Worm (Caenorhabditis elegans) whole organism, L2 larva: Measurements from ENCODE around the gene nceh-1.

Experiments
- C34F6.9 ChIP-seq: fragments of 150-350 bp; optimal IDR thresholded peaks from 2 replicates; lab custom pipeline; 2014; ENCODE audit warnings: missing biosample characterization, missing genetic modification characterization
- R02D3.7 ChIP-seq: fragments of 150-350 bp; optimal IDR thresholded peaks from 2 replicates; lab custom pipeline; 2014; ENCODE audit warnings: missing biosample characterization, missing genetic modification characterization
- Y55F3AM.14 ChIP-seq: fragments of 200-800 bp; sonication (Bioruptor generic); optimal IDR thresholded peaks from 2 replicates; lab custom pipeline; 2018; ENCODE audit warnings: mild to moderate bottlenecking, missing genetic modification characterization, missing compliant biosample characterization
- alr-1 ChIP-seq: fragments of 150-350 bp; optimal IDR thresholded peaks from 2 replicates; lab custom pipeline; 2014; ENCODE audit warnings: missing biosample characterization, missing genetic modification characterization
- blmp-1 ChIP-seq: sonication (generic microtip); optimal IDR thresholded peaks from 2 replicates; lab custom pipeline; 2017; ENCODE audit warnings: missing genetic modification characterization, mild to moderate bottlenecking, missing compliant biosample characterization, antibody characterized with exemption, moderate library complexity; ENCODE audit not compliant: insufficient read depth
- crh-2 ChIP-seq: sonication (generic microtip); optimal IDR thresholded peaks from 2 replicates; lab custom pipeline; 2017; ENCODE audit warnings: missing biosample characterization, missing genetic modification characterization
- dmd-4 ChIP-seq: sonication (generic microtip); optimal IDR thresholded peaks from 2 replicates; lab custom pipeline; 2017; ENCODE audit warnings: missing biosample characterization, missing genetic modification characterization
- egl-27 ChIP-seq: sonication (generic microtip); optimal IDR thresholded peaks from 3 replicates; lab custom pipeline; 2017; ENCODE audit warnings: missing biosample characterization, missing genetic modification reagents, missing genetic modification characterization
- elt-1 ChIP-seq: fragments of 150-350 bp; optimal IDR thresholded peaks from 2 replicates; lab custom pipeline; 2014; ENCODE audit warnings: missing biosample characterization, missing genetic modification characterization
- elt-3 ChIP-seq: sonication (generic microtip); optimal IDR thresholded peaks from 2 replicates; lab custom pipeline; 2017; ENCODE audit warnings: missing biosample characterization, missing genetic modification characterization
- gmeb-1 ChIP-seq: fragments of 150-350 bp; optimal IDR thresholded peaks from 2 replicates; lab custom pipeline; 2014; ENCODE audit warnings: missing biosample characterization, missing genetic modification characterization
- lin-11 ChIP-seq: fragments of 150-350 bp; sonication (generic microtip); optimal IDR thresholded peaks from 2 replicates; lab custom pipeline; 2014; ENCODE audit warnings: missing biosample characterization, missing genetic modification characterization, inconsistent platforms, mixed read lengths
- lin-13 ChIP-seq: fragments of 150-350 bp; optimal IDR thresholded peaks from 2 replicates; lab custom pipeline; 2014; ENCODE audit warnings: missing biosample characterization, missing genetic modification reagents, missing genetic modification characterization
- lin-39 ChIP-seq: fragments of 150-350 bp; optimal IDR thresholded peaks from 2 replicates; lab custom pipeline; 2014; ENCODE audit warnings: missing biosample characterization, missing genetic modification reagents, missing genetic modification characterization
- lsy-2 ChIP-seq, 2 experiments: fragments of 150-350 bp in 1 of 2; sonication (generic microtip) in 1 of 2; optimal IDR thresholded peaks; 2 replicates each; lab custom pipeline; 2014 to 2017; ENCODE audit warnings: missing biosample characterization in 2 of 2, missing genetic modification characterization in 2 of 2
- mab-5 ChIP-seq: fragments of 150-350 bp; optimal IDR thresholded peaks from 2 replicates; lab custom pipeline; 2014; ENCODE audit warnings: missing biosample characterization, missing genetic modification characterization
- mbf-1 ChIP-seq: sonication (generic microtip); optimal IDR thresholded peaks from 2 replicates; lab custom pipeline; 2017; ENCODE audit warnings: missing biosample characterization, missing genetic modification characterization
- mdl-1 ChIP-seq, 2 experiments: fragments of 150-350 bp in 1 of 2; sonication (generic microtip) in 1 of 2; optimal IDR thresholded peaks; 2 replicates each; lab custom pipeline; 2017; ENCODE audit warnings: missing biosample characterization in 2 of 2, missing genetic modification characterization in 2 of 2
- nhr-11 ChIP-seq: fragments of 150-350 bp; optimal IDR thresholded peaks from 2 replicates; lab custom pipeline; 2014; ENCODE audit warnings: missing biosample characterization, missing genetic modification characterization
- nhr-12 ChIP-seq: fragments of 150-350 bp; optimal IDR thresholded peaks from 2 replicates; lab custom pipeline; 2014; ENCODE audit warnings: missing biosample characterization, missing genetic modification characterization
- nhr-21 ChIP-seq: fragments of 150-350 bp; optimal IDR thresholded peaks from 2 replicates; lab custom pipeline; 2014; ENCODE audit warnings: missing biosample characterization, missing genetic modification characterization
- nhr-237 ChIP-seq: fragments of 150-350 bp; optimal IDR thresholded peaks from 2 replicates; lab custom pipeline; 2014; ENCODE audit warnings: missing biosample characterization, missing genetic modification characterization
- peb-1 ChIP-seq: fragments of 150-350 bp; optimal IDR thresholded peaks from 2 replicates; lab custom pipeline; 2014; ENCODE audit warnings: missing biosample characterization, missing genetic modification characterization
- sma-3 ChIP-seq: sonication (generic microtip); optimal IDR thresholded peaks from 2 replicates; lab custom pipeline; 2016; ENCODE audit warnings: missing genetic modification reagents, missing genetic modification characterization, missing compliant biosample characterization
- sma-9 ChIP-seq, 2 experiments: fragments of 150-350 bp in 1 of 2; sonication (generic microtip) in 1 of 2; optimal IDR thresholded peaks; 2 replicates each; lab custom pipeline; 2014 to 2016; ENCODE audit warnings: missing genetic modification characterization in 2 of 2, mild to moderate bottlenecking in 1 of 2, missing biosample characterization in 1 of 2, missing compliant biosample characterization in 1 of 2, missing genetic modification reagents in 1 of 2, moderate library complexity in 1 of 2
- snpc-4 ChIP-seq: fragments of 150-350 bp; optimal IDR thresholded peaks from 2 replicates; lab custom pipeline; 2014; ENCODE audit warnings: missing biosample characterization, missing genetic modification characterization
- unc-39 ChIP-seq: fragments of 150-350 bp; optimal IDR thresholded peaks from 2 replicates; lab custom pipeline; 2014; ENCODE audit warnings: missing biosample characterization, missing genetic modification characterization
- unc-55 ChIP-seq: fragments of 150-350 bp; sonication (generic microtip); optimal IDR thresholded peaks from 3 replicates; lab custom pipeline; 2014; ENCODE audit warnings: missing biosample characterization, missing genetic modification reagents, missing genetic modification characterization
- unc-62 ChIP-seq: fragments of 150-350 bp; optimal IDR thresholded peaks from 2 replicates; lab custom pipeline; 2014; ENCODE audit warnings: missing biosample characterization, missing genetic modification reagents, missing genetic modification characterization
- zag-1 ChIP-seq: fragments of 150-350 bp; optimal IDR thresholded peaks from 2 replicates; lab custom pipeline; 2014; ENCODE audit warnings: missing biosample characterization, missing genetic modification characterization
- ztf-1 ChIP-seq: fragments of 200-800 bp; sonication (Bioruptor generic); conservative IDR thresholded peaks from 2 replicates; pipeline ENCODE4 v1.3.6; 2022; ENCODE audit warnings: missing genetic modification characterization, missing compliant biosample characterization
- ztf-11 ChIP-seq: sonication (generic microtip); optimal IDR thresholded peaks from 2 replicates; lab custom pipeline; 2017; ENCODE audit warnings: missing biosample characterization, missing genetic modification characterization
- ztf-4 ChIP-seq: fragments of 150-350 bp; optimal IDR thresholded peaks from 2 replicates; lab custom pipeline; 2014; ENCODE audit warnings: missing biosample characterization, missing genetic modification characterization

The nceh-1 gene

ce11 chrV:19356717-19357116, 20.5 kb upstream of the nceh-1 start:
- TF ChIP-seq mdl-1 (tag; optimal IDR thresholded peaks at IDR 0.05; lab: Kevin White, UChicago) = no peak
- TF ChIP-seq elt-3 = no peak
- no peak for TF ChIP-seq egl-27 (tag; lab: Kevin White, UChicago)
- no peak for TF ChIP-seq elt-1
- no peak for TF ChIP-seq nhr-11
- TF ChIP-seq peb-1 (tag; lab: Kevin White, UChicago) = no peak

- TF ChIP-seq ztf-1 (GFP tag; lab: Robert Waterston, UW) (no peak), lin-13 (GFP tag; lab: Kevin White, UChicago) (no peak), lsy-2 (tag; optimal IDR thresholded peaks at IDR 0.05; lab: Kevin White, UChicago) (no peak)
- TF ChIP-seq, all 48 proteins: peak for 0
Observed at ce11 chrV:19358039-19358438, 19.2 kb upstream of the nceh-1 start.

- no peak for TF ChIP-seq lin-11 (tag; lab: Kevin White, UChicago)
Observed at ce11 chrV:19362568-19362967, 14.7 kb upstream of the nceh-1 start, which contains the start of gene C14B4.2. C14B4.2 (minus strand) TSS chrV:19362668.

ce11 chrV:19370189-19370588, 7.1 kb upstream of the nceh-1 start, which contains the start of gene Y43F8A.1:
Y43F8A.1 (plus strand) TSS chrV:19370489.
- TF ChIP-seq sma-3 (GFP tag; lab: Kevin White, UChicago) (no peak), sma-9 (GFP tag; optimal IDR thresholded peaks at IDR 0.05; lab: Kevin White, UChicago) (no peak), sma-9 (tag; optimal IDR thresholded peaks at IDR 0.05; lab: Kevin White, UChicago) (no peak), unc-62 (GFP tag; lab: Kevin White, UChicago) (no peak), nhr-237 (tag; lab: Kevin White, UChicago) (no peak), lsy-2 (tag; optimal IDR thresholded peaks at IDR 0.05; lab: Kevin White, UChicago) (no peak), C34F6.9 (tag; lab: Kevin White, UChicago) (no peak), peb-1 (tag; lab: Kevin White, UChicago) (no peak), unc-55 (GFP tag; lab: Kevin White, UChicago) (no peak), lin-39 (tag; lab: Kevin White, UChicago) (no peak), nhr-12 (tag; lab: Kevin White, UChicago) (no peak), nhr-11 (no peak), blmp-1 (no peak), zag-1 (no peak), crh-2 (tag; lab: Kevin White, UChicago) (no peak), unc-39 (tag; lab: Kevin White, UChicago) (no peak)

ce11 chrV:19371253-19371652, 6.0 kb upstream of the nceh-1 start, which contains the start of gene Y43F8A.2:
Y43F8A.2 (plus strand) TSS chrV:19371553.
- TF ChIP-seq elt-1 = no peak
- no peak for TF ChIP-seq Y55F3AM.14 (GFP tag; lab: Kevin White, UChicago)
- no peak for TF ChIP-seq unc-62 (GFP tag; lab: Kevin White, UChicago)
- no peak for TF ChIP-seq ztf-1 (GFP tag; lab: Robert Waterston, UW)
- TF ChIP-seq nhr-21 (tag; lab: Kevin White, UChicago) = no peak
- TF ChIP-seq alr-1 (tag; lab: Kevin White, UChicago) = no peak
- TF ChIP-seq ztf-11 = no peak
- no peak for TF ChIP-seq mab-5
- no peak for TF ChIP-seq dmd-4 (tag; lab: Kevin White, UChicago)
- no peak for TF ChIP-seq nhr-12 (tag; lab: Kevin White, UChicago)
- TF ChIP-seq lsy-2 (tag; optimal IDR thresholded peaks at IDR 0.05; lab: Kevin White, UChicago) = no peak

ce11 chrV:19371777-19372176, 5.5 kb upstream of the nceh-1 start:
- no peak for TF ChIP-seq ztf-4

ce11 chrV:19380968-19381367, 3.7 kb downstream of the nceh-1 start, which contains the start of gene srw-84:
srw-84 (plus strand) TSS chrV:19381268.
- no peak for TF ChIP-seq alr-1 (tag; lab: Kevin White, UChicago)
- no peak for TF ChIP-seq crh-2 (tag; lab: Kevin White, UChicago)
- no peak for TF ChIP-seq unc-62 (GFP tag; lab: Kevin White, UChicago)
- TF ChIP-seq unc-39 (tag; lab: Kevin White, UChicago) = no peak
- TF ChIP-seq mab-5 = no peak
- no peak for TF ChIP-seq nhr-11
- no peak for TF ChIP-seq lin-13 (GFP tag; lab: Kevin White, UChicago)
- TF ChIP-seq R02D3.7 = no peak
- TF ChIP-seq snpc-4 (tag; lab: Kevin White, UChicago) = no peak
- TF ChIP-seq ztf-4 = no peak
- no peak for TF ChIP-seq mbf-1
- TF ChIP-seq ztf-11 = no peak
- no peak for TF ChIP-seq unc-55 (GFP tag; lab: Kevin White, UChicago)
- TF ChIP-seq gmeb-1 (tag; lab: Kevin White, UChicago) = no peak
- TF ChIP-seq ztf-1 (GFP tag; lab: Robert Waterston, UW) = no peak
- TF ChIP-seq, all 48 proteins: peak for 0
